Worm (Caenorhabditis elegans): ENCODE data around the gene F58D2.2.

Gene F58D2.2

ce11 chrIV:13149276-13149675, 40.3 kb upstream of the F58D2.2 start, which contains the start of gene nlp-79 (continued):
- no peak for TF ChIP-seq ceh-79 (tag; optimal IDR thresholded peaks at IDR 0.05)

- peak; percentile 90 for TF ChIP-seq madf-6 (GFP tag; IDR thresholded peaks at IDR 0.05)
- no peak for TF ChIP-seq ccch-3 (GFP tag; optimal IDR thresholded peaks at IDR 0.05)
- 0 out of 2 replicates have a peak, but pooled peaks have one; percentile 43 for TF ChIP-seq rcor-1 (GFP tag; IDR thresholded peaks at IDR 0.05)
- peak; percentile 51; the same call in 1 of the 2 replicates for TF ChIP-seq ceh-91 (GFP tag; IDR thresholded peaks at IDR 0.05)
- TF ChIP-seq ZK185.1 (tag; optimal IDR thresholded peaks at IDR 0.05; ENCODE audit: poor library complexity, severe bottlenecking), result no peak
- TF ChIP-seq efl-1 (GFP tag; optimal IDR thresholded peaks at IDR 0.05), result peak; percentile 38
- peak; percentile 71; the same call in 1 of the 2 replicates for TF ChIP-seq attf-6 (GFP tag; IDR thresholded peaks at IDR 0.05)
- no peak for TF ChIP-seq lir-1 (GFP tag; conservative IDR thresholded peaks at IDR 0.05)
- TF ChIP-seq F33H1.4 (GFP tag; IDR thresholded peaks at IDR 0.05), result peak; percentile 93
- peak; percentile 63 for TF ChIP-seq lin-54 (GFP tag; optimal IDR thresholded peaks at IDR 0.05)
- no peak for TF ChIP-seq nhr-179 (tag; optimal IDR thresholded peaks at IDR 0.05)
- no peak for TF ChIP-seq egrh-3 (GFP tag; IDR thresholded peaks at IDR 0.05)
- TF ChIP-seq snpc-1.3 (tag; optimal IDR thresholded peaks at IDR 0.05; ENCODE audit: insufficient read depth), result peak; percentile 32
- TF ChIP-seq tbp1 (GFP tag; optimal IDR thresholded peaks at IDR 0.05), result peak; percentile 29
- TF ChIP-seq xnd-1 (tag; optimal IDR thresholded peaks at IDR 0.05), result peak; percentile 81
- peak; percentile 97 for TF ChIP-seq lsl-1 (GFP tag; optimal IDR thresholded peaks at IDR 0.05)
- TF ChIP-seq let-607 (tag; optimal IDR thresholded peaks at IDR 0.05), result no peak
- TF ChIP-seq madf-8 (GFP tag; conservative IDR thresholded peaks at IDR 0.05), result peak; percentile 82
- peak; percentile 54 for TF ChIP-seq D2030.7 (GFP tag; IDR thresholded peaks at IDR 0.05)
- no peak for TF ChIP-seq repo-1 (tag; optimal IDR thresholded peaks at IDR 0.05)
- TF ChIP-seq snpc-4 (GFP tag; optimal IDR thresholded peaks at IDR 0.05), result peak; percentile 36
- peak in 1 of 4 experiments; percentile 69 for TF ChIP-seq snpc-4 (tag; optimal IDR thresholded peaks at IDR 0.05)
- no peak for TF ChIP-seq ama-1 (optimal IDR thresholded peaks at IDR 0.05)
- no peak for TF ChIP-seq ama-1 (GFP tag; optimal IDR thresholded peaks at IDR 0.05)
- TF ChIP-seq F22D6.2 (tag; optimal IDR thresholded peaks at IDR 0.05), result no peak
These were observed 34.9 kb upstream of the F58D2.2 start, which contains the start of the genes crld-1 and msh-5 for ce11 chrIV:13154391-13155283. Gene crld-1 (minus strand): TSS chrIV:13154441. Gene msh-5 (plus strand): TSS chrIV:13155233.

ce11 chrIV:13165181-13165580, 24.4 kb upstream of the F58D2.2 start, which contains the start of gene scl-14:
Gene scl-14 (plus strand): TSS chrIV:13165481.
- TF ChIP-seq egl-18 (GFP tag; IDR thresholded peaks at IDR 0.05) (no peak), ccch-3 (GFP tag; optimal IDR thresholded peaks at IDR 0.05) (no peak), ekl-4 (GFP tag; IDR thresholded peaks at IDR 0.05) (no peak), dox-1 (GFP tag; IDR thresholded peaks at IDR 0.05) (no peak), mes-4 (tag; optimal IDR thresholded peaks at IDR 0.05) (no peak), tbx-9 (tag; optimal IDR thresholded peaks at IDR 0.05; ENCODE audit: borderline replicate concordance) (no peak), ztf-18 (tag; optimal IDR thresholded peaks at IDR 0.05) (no peak), lir-1 (GFP tag; conservative IDR thresholded peaks at IDR 0.05) (no peak), atf-7 (tag; optimal IDR thresholded peaks at IDR 0.05) (no peak)

- no peak for TF ChIP-seq tbx-9 (tag; optimal IDR thresholded peaks at IDR 0.05; ENCODE audit: borderline replicate concordance)
- no peak for TF ChIP-seq aptf-2 (GFP tag; conservative IDR thresholded peaks at IDR 0.05)
- TF ChIP-seq mcd-1 (GFP tag; IDR thresholded peaks at IDR 0.05), result no peak
- TF ChIP-seq B0019.2 (GFP tag; conservative IDR thresholded peaks at IDR 0.05), result no peak
- TF ChIP-seq hrde-1 (tag; optimal IDR thresholded peaks at IDR 0.05; ENCODE audit: borderline replicate concordance), result no peak
These were observed 22.0 kb upstream of the F58D2.2 start for ce11 chrIV:13167534-13167933.

All from whole organism, young adult.